Worm (Caenorhabditis elegans) whole organism, mixed stage, embryonic: ENCODE data around the gene soc-1.

Experiments used
- hlh-1 ChIP-seq: fragments of 150-350 bp; optimal IDR thresholded peaks from 2 replicates; lab custom pipeline; 2014; ENCODE audit warnings: missing biosample characterization, missing genetic modification reagents, missing genetic modification characterization
- lsy-2 ChIP-seq: fragments of 150-350 bp; optimal IDR thresholded peaks from 2 replicates; lab custom pipeline; 2014; ENCODE audit warnings: missing biosample characterization, missing genetic modification characterization
- nhr-2 ChIP-seq: fragments of 150-350 bp; optimal IDR thresholded peaks from 2 replicates; lab custom pipeline; 2014; ENCODE audit warnings: missing biosample characterization, missing genetic modification characterization
- nhr-76 ChIP-seq: sonication (generic microtip); optimal IDR thresholded peaks from 2 replicates; lab custom pipeline; 2017; ENCODE audit warnings: missing biosample characterization, missing genetic modification characterization

ce11 chrV:4676092-4676491, 33.3 kb downstream of the soc-1 start, which contains the start of gene K03B4.6:
- TF ChIP-seq nhr-76 (tag; lab: Kevin White, UChicago) (no peak), lsy-2 (tag; lab: Kevin White, UChicago) (no peak), hlh-1 (no peak), nhr-2 (tag; lab: Kevin White, UChicago) (no peak)
